Worm (Caenorhabditis elegans) whole organism, L3 larva: ENCODE data around the gene ipmk-1.
A peak's percentile ranks its signal among the peaks of the same experiment; 100 is the strongest.

Experiments used
- R02D3.7 ChIP-seq: fragments of 150-350 bp; optimal IDR thresholded peaks from 2 replicates; lab custom pipeline; 2014; ENCODE audit warnings: missing biosample characterization, missing genetic modification characterization
- ZK546.5 ChIP-seq: sonication (generic microtip); optimal IDR thresholded peaks from 2 replicates; lab custom pipeline; 2017; ENCODE audit warnings: missing biosample characterization, missing genetic modification characterization
- ceh-28 ChIP-seq: fragments of 150-350 bp; optimal IDR thresholded peaks from 2 replicates; lab custom pipeline; 2014; ENCODE audit warnings: missing biosample characterization, missing genetic modification reagents, missing genetic modification characterization
- ceh-82 ChIP-seq: fragments of 150-350 bp; optimal IDR thresholded peaks from 2 replicates; lab custom pipeline; 2014; ENCODE audit warnings: missing biosample characterization, missing genetic modification characterization
- ceh-9 ChIP-seq: sonication (generic microtip); optimal IDR thresholded peaks from 2 replicates; lab custom pipeline; 2018; ENCODE audit warnings: missing biosample characterization, missing genetic modification characterization
- daf-12 ChIP-seq: fragments of 150-350 bp; optimal IDR thresholded peaks from 2 replicates; lab custom pipeline; 2014; ENCODE audit warnings: missing biosample characterization, missing genetic modification reagents, missing genetic modification characterization
- egl-27 ChIP-seq: sonication (generic microtip); optimal IDR thresholded peaks from 4 replicates; lab custom pipeline; 2017; ENCODE audit warnings: missing biosample characterization, missing genetic modification reagents, missing genetic modification characterization
- elt-1 ChIP-seq: fragments of 150-350 bp; optimal IDR thresholded peaks from 2 replicates; lab custom pipeline; 2014; ENCODE audit warnings: missing biosample characterization, missing genetic modification characterization
- elt-2 ChIP-seq: sonication (generic microtip); optimal IDR thresholded peaks from 2 replicates; lab custom pipeline; 2016; ENCODE audit warnings: missing genetic modification reagents, mild to moderate bottlenecking, missing genetic modification characterization, missing compliant biosample characterization
- elt-3 ChIP-seq, 3 experiments: fragments of 150-350 bp in 1 of 3; sonication (generic microtip) in 2 of 3; optimal IDR thresholded peaks; 2 replicates in 2 of 3; 4 replicates in 1 of 3; lab custom pipeline; 2014 to 2017; ENCODE audit warnings: missing biosample characterization in 3 of 3, missing genetic modification characterization in 3 of 3
- eor-1 ChIP-seq, 2 experiments: fragments of 150-350 bp; optimal IDR thresholded peaks; 2 replicates each; lab custom pipeline; 2014 to 2018; ENCODE audit warnings: missing biosample characterization in 2 of 2, missing genetic modification characterization in 2 of 2
- fkh-10 ChIP-seq: sonication (generic microtip); optimal IDR thresholded peaks from 2 replicates; lab custom pipeline; 2017; ENCODE audit warnings: missing biosample characterization, missing genetic modification reagents, missing genetic modification characterization
- fkh-2 ChIP-seq: fragments of 150-350 bp; optimal IDR thresholded peaks from 2 replicates; lab custom pipeline; 2014; ENCODE audit warnings: missing biosample characterization, missing genetic modification reagents, missing genetic modification characterization
- fos-1 ChIP-seq: fragments of 150-350 bp; optimal IDR thresholded peaks from 2 replicates; lab custom pipeline; 2014; ENCODE audit warnings: missing biosample characterization, missing genetic modification characterization
- hmg-11 ChIP-seq: sonication (generic microtip); optimal IDR thresholded peaks from 2 replicates; lab custom pipeline; 2016; ENCODE audit warnings: missing genetic modification characterization, missing compliant biosample characterization
- jun-1 ChIP-seq: fragments of 150-350 bp; optimal IDR thresholded peaks from 2 replicates; lab custom pipeline; 2014; ENCODE audit warnings: missing biosample characterization, missing genetic modification reagents, missing genetic modification characterization
- mdl-1 ChIP-seq: fragments of 150-350 bp; optimal IDR thresholded peaks from 2 replicates; lab custom pipeline; 2014; ENCODE audit warnings: missing biosample characterization, missing genetic modification characterization
- mml-1 ChIP-seq: fragments of 150-350 bp; sonication (generic microtip); optimal IDR thresholded peaks from 3 replicates; lab custom pipeline; 2014; ENCODE audit warnings: missing biosample characterization, missing genetic modification characterization
- nhr-12 ChIP-seq: fragments of 150-350 bp; optimal IDR thresholded peaks from 2 replicates; lab custom pipeline; 2014; ENCODE audit warnings: missing biosample characterization, missing genetic modification characterization
- nhr-23 ChIP-seq: fragments of 150-350 bp; optimal IDR thresholded peaks from 2 replicates; lab custom pipeline; 2014; ENCODE audit warnings: missing biosample characterization, missing genetic modification reagents, missing genetic modification characterization
- nhr-237 ChIP-seq: fragments of 150-350 bp; optimal IDR thresholded peaks from 2 replicates; lab custom pipeline; 2014; ENCODE audit warnings: missing biosample characterization, missing genetic modification characterization
- nhr-25 ChIP-seq: sonication (generic microtip); optimal IDR thresholded peaks from 2 replicates; lab custom pipeline; 2017; ENCODE audit warnings: missing biosample characterization, missing genetic modification characterization
- nhr-28 ChIP-seq: fragments of 150-350 bp; optimal IDR thresholded peaks from 2 replicates; lab custom pipeline; 2014; ENCODE audit warnings: missing biosample characterization, missing genetic modification characterization
- nhr-67 ChIP-seq: fragments of 150-350 bp; optimal IDR thresholded peaks from 2 replicates; lab custom pipeline; 2014; ENCODE audit warnings: missing biosample characterization, missing genetic modification characterization
- nhr-77 ChIP-seq: fragments of 150-350 bp; optimal IDR thresholded peaks from 2 replicates; lab custom pipeline; 2014; ENCODE audit warnings: missing biosample characterization, missing genetic modification characterization
- pha-4 ChIP-seq: fragments of 150-350 bp; optimal IDR thresholded peaks from 2 replicates; lab custom pipeline; 2014; ENCODE audit warnings: missing biosample characterization, missing genetic modification reagents, missing genetic modification characterization
- pqm-1 ChIP-seq: fragments of 150-350 bp; optimal IDR thresholded peaks from 2 replicates; lab custom pipeline; 2017; ENCODE audit warnings: missing biosample characterization, missing genetic modification characterization, inconsistent platforms
- sea-2 ChIP-seq: fragments of 150-350 bp; sonication (generic microtip); optimal IDR thresholded peaks from 4 replicates; lab custom pipeline; 2014; ENCODE audit warnings: missing biosample characterization, missing genetic modification reagents, missing genetic modification characterization
- skn-1 ChIP-seq: fragments of 150-350 bp; optimal IDR thresholded peaks from 2 replicates; lab custom pipeline; 2014; ENCODE audit warnings: missing biosample characterization, missing genetic modification characterization
- snpc-4 ChIP-seq: fragments of 150-350 bp; optimal IDR thresholded peaks from 2 replicates; lab custom pipeline; 2014; ENCODE audit warnings: missing biosample characterization, missing genetic modification characterization
- tbx-2 ChIP-seq: sonication (generic microtip); optimal IDR thresholded peaks from 2 replicates; lab custom pipeline; 2016; ENCODE audit warnings: mild to moderate bottlenecking, missing genetic modification characterization, missing compliant biosample characterization
- unc-39 ChIP-seq: sonication (generic microtip); optimal IDR thresholded peaks from 4 replicates; lab custom pipeline; 2017; ENCODE audit warnings: missing biosample characterization, missing genetic modification characterization
- unc-62 ChIP-seq: fragments of 150-350 bp; sonication (generic microtip); optimal IDR thresholded peaks from 4 replicates; lab custom pipeline; 2014; ENCODE audit warnings: missing biosample characterization, missing genetic modification reagents, missing genetic modification characterization
- zag-1 ChIP-seq: fragments of 150-350 bp; optimal IDR thresholded peaks from 2 replicates; lab custom pipeline; 2014; ENCODE audit warnings: missing biosample characterization, missing genetic modification characterization
- ztf-11 ChIP-seq: fragments of 150-350 bp; optimal IDR thresholded peaks from 2 replicates; lab custom pipeline; 2014; ENCODE audit warnings: missing biosample characterization, missing genetic modification characterization
- ztf-4 ChIP-seq: fragments of 150-350 bp; optimal IDR thresholded peaks from 2 replicates; lab custom pipeline; 2014; ENCODE audit warnings: missing biosample characterization, missing genetic modification characterization

ipmk-1 gene

ce11 chrIV:12522521-12522920, 25.4 kb upstream of the ipmk-1 start, which contains the start of gene sru-13:
Gene sru-13, minus strand, starts transcription at chrIV:12522621.
- TF ChIP-seq daf-12 (tag; lab: Kevin White, UChicago) (no peak), ztf-4 (tag; lab: Kevin White, UChicago) (no peak), unc-62 (GFP tag; lab: Kevin White, UChicago) (no peak), ztf-11 (tag; lab: Kevin White, UChicago) (no peak), ceh-82 (tag; lab: Kevin White, UChicago) (no peak), mml-1 (tag; lab: Kevin White, UChicago) (no peak), zag-1 (tag; lab: Kevin White, UChicago) (no peak), tbx-2 (tag; lab: Kevin White, UChicago) (no peak), R02D3.7 (tag; lab: Kevin White, UChicago) (no peak), fkh-2 (tag; lab: Kevin White, UChicago) (no peak), egl-27 (tag; lab: Kevin White, UChicago) (no peak), nhr-23 (tag; lab: Kevin White, UChicago) (no peak), eor-1 (tag; optimal IDR thresholded peaks at IDR 0.05; lab: Kevin White, UChicago) (no peak), fkh-10 (GFP tag; lab: Kevin White, UChicago) (no peak), nhr-12 (tag; lab: Kevin White, UChicago) (no peak), pqm-1 (tag; lab: Kevin White, UChicago) (no peak), nhr-67 (tag; lab: Kevin White, UChicago) (no peak)
- TF ChIP-seq, all 47 proteins: peak for 0

- TF ChIP-seq fos-1 (no peak), elt-2 (no peak), unc-39 (tag; lab: Kevin White, UChicago) (no peak), nhr-77 (tag; lab: Kevin White, UChicago) (no peak), mdl-1 (tag; lab: Kevin White, UChicago) (no peak), ZK546.5 (tag; lab: Kevin White, UChicago) (no peak), elt-3 (tag; optimal IDR thresholded peaks at IDR 0.05; lab: Kevin White, UChicago) (no peak), ceh-9 (no peak), ceh-28 (no peak)
- TF ChIP-seq, all 47 proteins: peak for 0
Observed at ce11 chrIV:12525409-12525808, 22.5 kb upstream of the ipmk-1 start, which contains the start of gene eak-4. Gene eak-4, minus strand, starts transcription at chrIV:12525509.

ce11 chrIV:12527217-12527616, 20.7 kb upstream of the ipmk-1 start, which contains the start of gene F53B2.8:
Gene F53B2.8, minus strand, starts transcription at chrIV:12527396.
- TF ChIP-seq pqm-1 (tag; lab: Kevin White, UChicago) (peak; percentile 71), pha-4 (tag; lab: Kevin White, UChicago) (peak; percentile 86), jun-1 (peak; percentile 78), nhr-23 (tag; lab: Kevin White, UChicago) (no peak), elt-2 (peak; percentile 92), nhr-237 (tag; lab: Kevin White, UChicago) (no peak), unc-39 (tag; lab: Kevin White, UChicago) (no peak), skn-1 (tag; lab: Kevin White, UChicago) (peak; percentile 41), snpc-4 (peak; percentile 0)

- TF ChIP-seq skn-1 (tag; lab: Kevin White, UChicago) (no peak), fkh-10 (GFP tag; lab: Kevin White, UChicago) (no peak), elt-2 (no peak), nhr-23 (tag; lab: Kevin White, UChicago) (no peak), nhr-28 (no peak), hmg-11 (tag; lab: Kevin White, UChicago) (no peak), elt-3 (tag; optimal IDR thresholded peaks at IDR 0.05; lab: Kevin White, UChicago) (no peak), elt-1 (tag; lab: Kevin White, UChicago) (no peak), nhr-25 (tag; lab: Kevin White, UChicago) (no peak), ztf-4 (tag; lab: Kevin White, UChicago) (no peak), sea-2 (GFP tag; lab: Kevin White, UChicago) (no peak), fos-1 (no peak), fkh-2 (tag; lab: Kevin White, UChicago) (no peak)
Observed at ce11 chrIV:12531047-12531446, 16.9 kb upstream of the ipmk-1 start, which contains the start of gene F53B2.5. Gene F53B2.5, minus strand, starts transcription at chrIV:12531147.
